Worm (Caenorhabditis elegans) whole organism, L2 larva: ENCODE results near the gene Y51H7BR.4.

Experiments
- C34F6.9 ChIP-seq: fragments of 150-350 bp; optimal IDR thresholded peaks from 2 replicates; lab custom pipeline; 2014; ENCODE audit warnings: missing biosample characterization, missing genetic modification characterization
- F13H6.1 ChIP-seq: sonication (generic microtip); optimal IDR thresholded peaks from 2 replicates; lab custom pipeline; 2016; ENCODE audit warnings: missing genetic modification characterization, missing compliant biosample characterization
- ZK546.5 ChIP-seq: sonication (generic microtip); optimal IDR thresholded peaks from 2 replicates; lab custom pipeline; 2017; ENCODE audit warnings: missing biosample characterization, missing genetic modification characterization
- alr-1 ChIP-seq: fragments of 150-350 bp; optimal IDR thresholded peaks from 2 replicates; lab custom pipeline; 2014; ENCODE audit warnings: missing biosample characterization, missing genetic modification characterization
- aly-2 ChIP-seq: fragments of 150-350 bp; optimal IDR thresholded peaks from 2 replicates; lab custom pipeline; 2014; ENCODE audit warnings: missing biosample characterization, missing genetic modification characterization
- ama-1 ChIP-seq: fragments of 150-350 bp; optimal IDR thresholded peaks from 2 replicates; lab custom pipeline; 2018; ENCODE audit warnings: inconsistent platforms
- blmp-1 ChIP-seq: sonication (generic microtip); optimal IDR thresholded peaks from 2 replicates; lab custom pipeline; 2017; ENCODE audit warnings: missing genetic modification characterization, mild to moderate bottlenecking, missing compliant biosample characterization, antibody characterized with exemption, moderate library complexity; ENCODE audit not compliant: insufficient read depth
- ceh-16 ChIP-seq: fragments of 150-350 bp; optimal IDR thresholded peaks from 2 replicates; lab custom pipeline; 2014; ENCODE audit warnings: missing biosample characterization, missing genetic modification characterization
- dmd-4 ChIP-seq: sonication (generic microtip); optimal IDR thresholded peaks from 2 replicates; lab custom pipeline; 2017; ENCODE audit warnings: missing biosample characterization, missing genetic modification characterization
- egl-27 ChIP-seq: sonication (generic microtip); optimal IDR thresholded peaks from 3 replicates; lab custom pipeline; 2017; ENCODE audit warnings: missing biosample characterization, missing genetic modification reagents, missing genetic modification characterization
- fos-1 ChIP-seq: fragments of 150-350 bp; optimal IDR thresholded peaks from 2 replicates; lab custom pipeline; 2014; ENCODE audit warnings: missing biosample characterization, missing genetic modification characterization
- gmeb-1 ChIP-seq: fragments of 150-350 bp; optimal IDR thresholded peaks from 2 replicates; lab custom pipeline; 2014; ENCODE audit warnings: missing biosample characterization, missing genetic modification characterization
- lin-13 ChIP-seq: fragments of 150-350 bp; optimal IDR thresholded peaks from 2 replicates; lab custom pipeline; 2014; ENCODE audit warnings: missing biosample characterization, missing genetic modification reagents, missing genetic modification characterization
- lin-39 ChIP-seq: fragments of 150-350 bp; optimal IDR thresholded peaks from 2 replicates; lab custom pipeline; 2014; ENCODE audit warnings: missing biosample characterization, missing genetic modification reagents, missing genetic modification characterization
- lsy-2 ChIP-seq, 2 experiments: fragments of 150-350 bp in 1 of 2; sonication (generic microtip) in 1 of 2; optimal IDR thresholded peaks; 2 replicates each; lab custom pipeline; 2014 to 2017; ENCODE audit warnings: missing biosample characterization in 2 of 2, missing genetic modification characterization in 2 of 2
- mdl-1 ChIP-seq, 2 experiments: fragments of 150-350 bp in 1 of 2; sonication (generic microtip) in 1 of 2; optimal IDR thresholded peaks; 2 replicates each; lab custom pipeline; 2017; ENCODE audit warnings: missing biosample characterization in 2 of 2, missing genetic modification characterization in 2 of 2
- nhr-11 ChIP-seq: fragments of 150-350 bp; optimal IDR thresholded peaks from 2 replicates; lab custom pipeline; 2014; ENCODE audit warnings: missing biosample characterization, missing genetic modification characterization
- nhr-129 ChIP-seq: fragments of 150-350 bp; optimal IDR thresholded peaks from 2 replicates; lab custom pipeline; 2014; ENCODE audit warnings: missing biosample characterization, missing genetic modification characterization
- nhr-237 ChIP-seq: fragments of 150-350 bp; optimal IDR thresholded peaks from 2 replicates; lab custom pipeline; 2014; ENCODE audit warnings: missing biosample characterization, missing genetic modification characterization
- nhr-6 ChIP-seq: fragments of 150-350 bp; optimal IDR thresholded peaks from 2 replicates; lab custom pipeline; 2014; ENCODE audit warnings: missing biosample characterization, missing genetic modification characterization
- nhr-77 ChIP-seq: fragments of 150-350 bp; optimal IDR thresholded peaks from 2 replicates; lab custom pipeline; 2014; ENCODE audit warnings: missing biosample characterization, missing genetic modification characterization
- peb-1 ChIP-seq: fragments of 150-350 bp; optimal IDR thresholded peaks from 2 replicates; lab custom pipeline; 2014; ENCODE audit warnings: missing biosample characterization, missing genetic modification characterization
- sem-4 ChIP-seq: fragments of 150-350 bp; optimal IDR thresholded peaks from 2 replicates; lab custom pipeline; 2014; ENCODE audit warnings: missing biosample characterization, missing genetic modification reagents, missing genetic modification characterization
- skn-1 ChIP-seq: sonication (generic microtip); optimal IDR thresholded peaks from 2 replicates; lab custom pipeline; 2017; ENCODE audit warnings: missing biosample characterization, missing genetic modification characterization
- sma-9 ChIP-seq, 2 experiments: fragments of 150-350 bp in 1 of 2; sonication (generic microtip) in 1 of 2; optimal IDR thresholded peaks; 2 replicates each; lab custom pipeline; 2014 to 2016; ENCODE audit warnings: missing genetic modification characterization in 2 of 2, mild to moderate bottlenecking in 1 of 2, missing biosample characterization in 1 of 2, missing compliant biosample characterization in 1 of 2, missing genetic modification reagents in 1 of 2, moderate library complexity in 1 of 2
- unc-55 ChIP-seq: fragments of 150-350 bp; sonication (generic microtip); optimal IDR thresholded peaks from 3 replicates; lab custom pipeline; 2014; ENCODE audit warnings: missing biosample characterization, missing genetic modification reagents, missing genetic modification characterization
- unc-62 ChIP-seq: fragments of 150-350 bp; optimal IDR thresholded peaks from 2 replicates; lab custom pipeline; 2014; ENCODE audit warnings: missing biosample characterization, missing genetic modification reagents, missing genetic modification characterization
- zag-1 ChIP-seq: fragments of 150-350 bp; optimal IDR thresholded peaks from 2 replicates; lab custom pipeline; 2014; ENCODE audit warnings: missing biosample characterization, missing genetic modification characterization
- ztf-1 ChIP-seq: fragments of 200-800 bp; sonication (Bioruptor generic); conservative IDR thresholded peaks from 2 replicates; pipeline ENCODE4 v1.3.6; 2022; ENCODE audit warnings: missing genetic modification characterization, missing compliant biosample characterization
- ztf-11 ChIP-seq: sonication (generic microtip); optimal IDR thresholded peaks from 2 replicates; lab custom pipeline; 2017; ENCODE audit warnings: missing biosample characterization, missing genetic modification characterization
- ztf-4 ChIP-seq: fragments of 150-350 bp; optimal IDR thresholded peaks from 2 replicates; lab custom pipeline; 2014; ENCODE audit warnings: missing biosample characterization, missing genetic modification characterization

Y51H7BR.4 gene

DNA sequence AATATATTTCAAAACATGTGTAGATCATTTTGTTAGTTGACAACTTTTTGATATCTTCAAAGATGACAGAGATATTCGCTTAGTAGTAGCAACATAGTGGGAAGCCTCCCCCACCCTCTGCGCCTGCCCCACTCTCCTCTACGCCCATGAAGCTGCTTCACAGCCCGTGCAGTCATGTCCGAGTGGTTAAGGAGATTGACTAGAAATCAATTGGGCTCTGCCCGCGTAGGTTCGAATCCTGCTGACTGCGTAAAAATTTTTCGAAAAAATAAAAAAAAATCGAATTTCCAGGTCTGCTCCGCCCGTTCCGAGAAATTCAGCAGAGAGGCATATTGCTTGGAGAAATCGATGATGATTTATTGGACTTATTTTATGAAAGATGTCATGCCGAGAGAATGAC is 9.3 kb upstream of the Y51H7BR.4 start:
- TF ChIP-seq F13H6.1 (tag; lab: Kevin White, UChicago) (peak; percentile 6), ceh-16 (tag; lab: Kevin White, UChicago) (no peak), lsy-2 (tag; optimal IDR thresholded peaks at IDR 0.05; lab: Kevin White, UChicago) (peak; percentile 18 to 41), nhr-129 (tag; lab: Kevin White, UChicago) (peak; percentile 14), ztf-4 (no peak), lin-13 (peak; percentile 40), unc-55 (GFP tag; lab: Kevin White, UChicago) (peak; percentile 41), gmeb-1 (tag; lab: Kevin White, UChicago) (peak; percentile 20), fos-1 (tag; lab: Kevin White, UChicago) (peak; percentile 27)
- TF ChIP-seq, all 48 proteins: peak for 7

- TF ChIP-seq gmeb-1 (tag; lab: Kevin White, UChicago) (no peak), sem-4 (tag; lab: Kevin White, UChicago) (no peak), egl-27 (tag; lab: Kevin White, UChicago) (no peak), lin-39 (tag; lab: Kevin White, UChicago) (no peak), lsy-2 (tag; optimal IDR thresholded peaks at IDR 0.05; lab: Kevin White, UChicago) (no peak), ZK546.5 (tag; lab: Kevin White, UChicago) (no peak), nhr-237 (tag; lab: Kevin White, UChicago) (no peak), nhr-77 (tag; lab: Kevin White, UChicago) (no peak), ztf-11 (tag; lab: Kevin White, UChicago) (no peak), nhr-6 (tag; lab: Kevin White, UChicago) (no peak), blmp-1 (tag; lab: Kevin White, UChicago) (no peak), C34F6.9 (tag; lab: Kevin White, UChicago) (no peak), unc-62 (GFP tag; lab: Kevin White, UChicago) (no peak), alr-1 (tag; lab: Kevin White, UChicago) (no peak), skn-1 (no peak), mdl-1 (tag; optimal IDR thresholded peaks at IDR 0.05; lab: Kevin White, UChicago) (no peak)
- TF ChIP-seq, all 48 proteins: peak for 0
Measured at ce11 chrII:1521956-1522355, 7.2 kb upstream of the Y51H7BR.4 start.

DNA sequence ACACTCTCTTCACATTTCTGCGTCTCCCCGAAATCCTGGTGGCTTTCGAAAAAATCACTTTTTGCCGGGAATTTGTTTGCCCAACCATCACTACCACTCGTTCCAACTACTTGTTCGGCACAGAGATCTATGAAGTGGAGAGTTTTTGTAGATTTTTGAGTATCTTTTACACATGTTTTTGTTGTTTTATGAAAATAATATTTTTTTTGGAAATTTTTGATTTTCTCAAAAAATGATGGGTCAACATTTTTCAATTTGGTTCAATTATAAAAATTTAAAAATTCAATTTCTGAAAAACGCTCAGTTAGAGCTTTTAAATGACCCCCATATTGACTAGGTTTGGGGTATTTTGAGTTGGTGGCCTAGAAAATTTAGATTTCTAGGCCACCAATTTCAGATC is 3.7 kb upstream of the Y51H7BR.4 start, which contains the start of gene Y51H7BR.7:
Y51H7BR.7 (minus strand) TSS at position 101 of the 400 bp plus-strand sequence.
- TF ChIP-seq zag-1 (tag; lab: Kevin White, UChicago) (no peak), ceh-16 (tag; lab: Kevin White, UChicago) (no peak)

- no peak for TF ChIP-seq blmp-1 (tag; lab: Kevin White, UChicago)
- TF ChIP-seq ztf-1 (GFP tag; lab: Robert Waterston, UW), result no peak
- no peak for TF ChIP-seq peb-1 (tag; lab: Kevin White, UChicago)
- TF ChIP-seq dmd-4 (tag; lab: Kevin White, UChicago), result no peak
- no peak for TF ChIP-seq ama-1
- TF ChIP-seq ceh-16 (tag; lab: Kevin White, UChicago), result no peak
- no peak for TF ChIP-seq sma-9 (GFP tag; optimal IDR thresholded peaks at IDR 0.05; lab: Kevin White, UChicago)
- TF ChIP-seq sma-9 (tag; optimal IDR thresholded peaks at IDR 0.05; lab: Kevin White, UChicago), result no peak
- no peak for TF ChIP-seq nhr-129 (tag; lab: Kevin White, UChicago)
- no peak for TF ChIP-seq nhr-11 (tag; lab: Kevin White, UChicago)
Measured at ce11 chrII:1535931-1536330, 6.8 kb downstream of the Y51H7BR.4 start, which contains the start of gene fbxb-43. TSS of gene fbxb-43 (plus strand) at chrII:1536231.

DNA sequence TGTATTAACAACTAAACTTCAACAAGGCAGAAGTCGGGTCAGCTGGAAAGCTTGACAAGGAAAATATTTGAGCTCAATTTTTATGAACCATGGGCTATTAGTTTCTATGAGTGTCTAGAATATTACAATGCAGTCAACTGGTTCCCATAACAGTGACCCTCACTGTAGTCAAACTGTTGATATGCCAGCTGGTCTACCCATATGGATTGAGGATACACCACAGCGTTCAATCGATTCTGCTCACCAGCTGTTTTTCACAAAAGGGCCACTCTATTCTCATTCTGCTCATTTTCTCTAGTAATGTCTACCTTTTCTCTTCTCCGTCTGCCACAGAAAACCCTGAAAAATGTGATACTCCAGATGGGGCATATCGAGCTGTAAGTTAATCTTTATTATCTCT is 8.2 kb downstream of the Y51H7BR.4 start, which contains the start of gene fbxb-42:
fbxb-42 (plus strand) TSS at position 301 of the 400 bp plus-strand sequence.
- TF ChIP-seq lin-13 (no peak), unc-62 (GFP tag; lab: Kevin White, UChicago) (no peak), nhr-11 (tag; lab: Kevin White, UChicago) (no peak), gmeb-1 (tag; lab: Kevin White, UChicago) (no peak), ztf-11 (tag; lab: Kevin White, UChicago) (no peak), lin-39 (tag; lab: Kevin White, UChicago) (no peak), nhr-129 (tag; lab: Kevin White, UChicago) (no peak), dmd-4 (tag; lab: Kevin White, UChicago) (no peak), peb-1 (tag; lab: Kevin White, UChicago) (no peak), sem-4 (tag; lab: Kevin White, UChicago) (no peak), aly-2 (tag; lab: Kevin White, UChicago) (no peak)
- TF ChIP-seq, all 48 proteins: peak for 0
